Fruit fly (Drosophila melanogaster): ENCODE results near the gene cm.
A peak's percentile ranks its signal among the peaks of the same experiment; 100 is the strongest.

DNA sequence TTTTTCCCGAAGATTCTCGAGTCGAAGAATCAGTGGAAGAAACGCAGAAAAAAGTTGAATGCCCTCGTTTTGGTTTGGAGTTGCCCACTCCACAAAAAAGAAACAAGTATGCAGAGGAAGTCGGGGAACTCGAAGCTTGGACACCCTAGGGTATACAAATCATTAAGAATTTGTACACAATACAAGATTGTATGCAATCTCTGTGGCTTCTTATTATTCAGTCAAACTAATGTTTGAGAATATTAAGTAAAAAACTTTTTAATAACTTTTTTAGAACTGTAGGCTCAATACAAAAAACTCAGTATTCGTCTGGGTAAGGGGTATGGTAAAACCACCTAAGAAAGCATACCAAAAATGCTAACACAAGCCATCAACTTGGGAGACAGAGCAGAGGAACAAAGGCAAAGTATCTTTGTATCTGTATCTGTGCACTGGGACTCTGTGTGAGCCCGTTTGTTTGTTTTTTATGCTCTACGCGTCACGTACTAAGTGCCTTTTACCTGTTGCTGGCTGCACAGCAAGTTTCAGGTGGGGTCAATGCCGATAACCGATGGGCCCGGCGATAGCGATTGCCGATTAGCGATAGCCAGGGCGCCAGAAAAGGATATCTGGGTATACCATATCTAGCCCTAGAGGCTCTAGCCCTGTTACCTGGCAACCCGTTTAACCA is 25.6 kb downstream of the cm start:
- TF ChIP-seq CG12391 (tag; optimal IDR thresholded peaks at IDR 0.05) (peak; percentile 90), cad (GFP tag; optimal IDR thresholded peaks at IDR 0.05) (no peak), CG16779 (GFP tag; IDR thresholded peaks at IDR 0.05) (no peak)
